Worm (Caenorhabditis elegans) whole organism, L2 larva: ENCODE measurements around the gene C15H11.13.

ENCODE experiments used
- C34F6.9 ChIP-seq: fragments of 150-350 bp; optimal IDR thresholded peaks from 2 replicates; lab custom pipeline; 2014; ENCODE audit warnings: missing biosample characterization, missing genetic modification characterization
- F13H6.1 ChIP-seq: sonication (generic microtip); optimal IDR thresholded peaks from 2 replicates; lab custom pipeline; 2016; ENCODE audit warnings: missing genetic modification characterization, missing compliant biosample characterization
- Y55F3AM.14 ChIP-seq: fragments of 200-800 bp; sonication (Bioruptor generic); optimal IDR thresholded peaks from 2 replicates; lab custom pipeline; 2018; ENCODE audit warnings: mild to moderate bottlenecking, missing genetic modification characterization, missing compliant biosample characterization
- ZK546.5 ChIP-seq: sonication (generic microtip); optimal IDR thresholded peaks from 2 replicates; lab custom pipeline; 2017; ENCODE audit warnings: missing biosample characterization, missing genetic modification characterization
- alr-1 ChIP-seq: fragments of 150-350 bp; optimal IDR thresholded peaks from 2 replicates; lab custom pipeline; 2014; ENCODE audit warnings: missing biosample characterization, missing genetic modification characterization
- aly-2 ChIP-seq: fragments of 150-350 bp; optimal IDR thresholded peaks from 2 replicates; lab custom pipeline; 2014; ENCODE audit warnings: missing biosample characterization, missing genetic modification characterization
- ama-1 ChIP-seq: fragments of 150-350 bp; optimal IDR thresholded peaks from 2 replicates; lab custom pipeline; 2018; ENCODE audit warnings: inconsistent platforms
- blmp-1 ChIP-seq: sonication (generic microtip); optimal IDR thresholded peaks from 2 replicates; lab custom pipeline; 2017; ENCODE audit warnings: missing genetic modification characterization, mild to moderate bottlenecking, missing compliant biosample characterization, antibody characterized with exemption, moderate library complexity; ENCODE audit not compliant: insufficient read depth
- ceh-16 ChIP-seq: fragments of 150-350 bp; optimal IDR thresholded peaks from 2 replicates; lab custom pipeline; 2014; ENCODE audit warnings: missing biosample characterization, missing genetic modification characterization
- ceh-82 ChIP-seq: fragments of 150-350 bp; optimal IDR thresholded peaks from 2 replicates; lab custom pipeline; 2014; ENCODE audit warnings: missing biosample characterization, missing genetic modification characterization
- crh-2 ChIP-seq: sonication (generic microtip); optimal IDR thresholded peaks from 2 replicates; lab custom pipeline; 2017; ENCODE audit warnings: missing biosample characterization, missing genetic modification characterization
- egl-27 ChIP-seq: sonication (generic microtip); optimal IDR thresholded peaks from 3 replicates; lab custom pipeline; 2017; ENCODE audit warnings: missing biosample characterization, missing genetic modification reagents, missing genetic modification characterization
- elt-3 ChIP-seq: sonication (generic microtip); optimal IDR thresholded peaks from 2 replicates; lab custom pipeline; 2017; ENCODE audit warnings: missing biosample characterization, missing genetic modification characterization
- fos-1 ChIP-seq: fragments of 150-350 bp; optimal IDR thresholded peaks from 2 replicates; lab custom pipeline; 2014; ENCODE audit warnings: missing biosample characterization, missing genetic modification characterization
- lin-11 ChIP-seq: fragments of 150-350 bp; sonication (generic microtip); optimal IDR thresholded peaks from 2 replicates; lab custom pipeline; 2014; ENCODE audit warnings: missing biosample characterization, missing genetic modification characterization, inconsistent platforms, mixed read lengths
- lin-13 ChIP-seq: fragments of 150-350 bp; optimal IDR thresholded peaks from 2 replicates; lab custom pipeline; 2014; ENCODE audit warnings: missing biosample characterization, missing genetic modification reagents, missing genetic modification characterization
- lin-39 ChIP-seq: fragments of 150-350 bp; optimal IDR thresholded peaks from 2 replicates; lab custom pipeline; 2014; ENCODE audit warnings: missing biosample characterization, missing genetic modification reagents, missing genetic modification characterization
- lsy-2 ChIP-seq, 2 experiments: fragments of 150-350 bp in 1 of 2; sonication (generic microtip) in 1 of 2; optimal IDR thresholded peaks; 2 replicates each; lab custom pipeline; 2014 to 2017; ENCODE audit warnings: missing biosample characterization in 2 of 2, missing genetic modification characterization in 2 of 2
- mab-5 ChIP-seq: fragments of 150-350 bp; optimal IDR thresholded peaks from 2 replicates; lab custom pipeline; 2014; ENCODE audit warnings: missing biosample characterization, missing genetic modification characterization
- mdl-1 ChIP-seq, 2 experiments: fragments of 150-350 bp in 1 of 2; sonication (generic microtip) in 1 of 2; optimal IDR thresholded peaks; 2 replicates each; lab custom pipeline; 2017; ENCODE audit warnings: missing biosample characterization in 2 of 2, missing genetic modification characterization in 2 of 2
- nhr-10 ChIP-seq: sonication (generic microtip); optimal IDR thresholded peaks from 2 replicates; lab custom pipeline; 2017; ENCODE audit warnings: missing biosample characterization, missing genetic modification characterization
- nhr-11 ChIP-seq: fragments of 150-350 bp; optimal IDR thresholded peaks from 2 replicates; lab custom pipeline; 2014; ENCODE audit warnings: missing biosample characterization, missing genetic modification characterization
- nhr-129 ChIP-seq: fragments of 150-350 bp; optimal IDR thresholded peaks from 2 replicates; lab custom pipeline; 2014; ENCODE audit warnings: missing biosample characterization, missing genetic modification characterization
- nhr-21 ChIP-seq: fragments of 150-350 bp; optimal IDR thresholded peaks from 2 replicates; lab custom pipeline; 2014; ENCODE audit warnings: missing biosample characterization, missing genetic modification characterization
- nhr-237 ChIP-seq: fragments of 150-350 bp; optimal IDR thresholded peaks from 2 replicates; lab custom pipeline; 2014; ENCODE audit warnings: missing biosample characterization, missing genetic modification characterization
- nhr-25 ChIP-seq: fragments of 150-350 bp; sonication (generic microtip); optimal IDR thresholded peaks from 3 replicates; lab custom pipeline; 2014; ENCODE audit warnings: missing biosample characterization, missing genetic modification characterization
- nhr-6 ChIP-seq: fragments of 150-350 bp; optimal IDR thresholded peaks from 2 replicates; lab custom pipeline; 2014; ENCODE audit warnings: missing biosample characterization, missing genetic modification characterization
- nhr-77 ChIP-seq: fragments of 150-350 bp; optimal IDR thresholded peaks from 2 replicates; lab custom pipeline; 2014; ENCODE audit warnings: missing biosample characterization, missing genetic modification characterization
- peb-1 ChIP-seq: fragments of 150-350 bp; optimal IDR thresholded peaks from 2 replicates; lab custom pipeline; 2014; ENCODE audit warnings: missing biosample characterization, missing genetic modification characterization
- sem-4 ChIP-seq: fragments of 150-350 bp; optimal IDR thresholded peaks from 2 replicates; lab custom pipeline; 2014; ENCODE audit warnings: missing biosample characterization, missing genetic modification reagents, missing genetic modification characterization
- skn-1 ChIP-seq: sonication (generic microtip); optimal IDR thresholded peaks from 2 replicates; lab custom pipeline; 2017; ENCODE audit warnings: missing biosample characterization, missing genetic modification characterization
- sma-3 ChIP-seq: sonication (generic microtip); optimal IDR thresholded peaks from 2 replicates; lab custom pipeline; 2016; ENCODE audit warnings: missing genetic modification reagents, missing genetic modification characterization, missing compliant biosample characterization
- sma-9 ChIP-seq, 2 experiments: fragments of 150-350 bp in 1 of 2; sonication (generic microtip) in 1 of 2; optimal IDR thresholded peaks; 2 replicates each; lab custom pipeline; 2014 to 2016; ENCODE audit warnings: missing genetic modification characterization in 2 of 2, mild to moderate bottlenecking in 1 of 2, missing biosample characterization in 1 of 2, missing compliant biosample characterization in 1 of 2, missing genetic modification reagents in 1 of 2, moderate library complexity in 1 of 2
- snpc-4 ChIP-seq: fragments of 150-350 bp; optimal IDR thresholded peaks from 2 replicates; lab custom pipeline; 2014; ENCODE audit warnings: missing biosample characterization, missing genetic modification characterization
- unc-39 ChIP-seq: fragments of 150-350 bp; optimal IDR thresholded peaks from 2 replicates; lab custom pipeline; 2014; ENCODE audit warnings: missing biosample characterization, missing genetic modification characterization
- unc-55 ChIP-seq: fragments of 150-350 bp; sonication (generic microtip); optimal IDR thresholded peaks from 3 replicates; lab custom pipeline; 2014; ENCODE audit warnings: missing biosample characterization, missing genetic modification reagents, missing genetic modification characterization
- unc-62 ChIP-seq: fragments of 150-350 bp; optimal IDR thresholded peaks from 2 replicates; lab custom pipeline; 2014; ENCODE audit warnings: missing biosample characterization, missing genetic modification reagents, missing genetic modification characterization
- zag-1 ChIP-seq: fragments of 150-350 bp; optimal IDR thresholded peaks from 2 replicates; lab custom pipeline; 2014; ENCODE audit warnings: missing biosample characterization, missing genetic modification characterization
- ztf-1 ChIP-seq: fragments of 200-800 bp; sonication (Bioruptor generic); conservative IDR thresholded peaks from 2 replicates; pipeline ENCODE4 v1.3.6; 2022; ENCODE audit warnings: missing genetic modification characterization, missing compliant biosample characterization
- ztf-11 ChIP-seq: sonication (generic microtip); optimal IDR thresholded peaks from 2 replicates; lab custom pipeline; 2017; ENCODE audit warnings: missing biosample characterization, missing genetic modification characterization
- ztf-4 ChIP-seq: fragments of 150-350 bp; optimal IDR thresholded peaks from 2 replicates; lab custom pipeline; 2014; ENCODE audit warnings: missing biosample characterization, missing genetic modification characterization

The C15H11.13 gene

DNA sequence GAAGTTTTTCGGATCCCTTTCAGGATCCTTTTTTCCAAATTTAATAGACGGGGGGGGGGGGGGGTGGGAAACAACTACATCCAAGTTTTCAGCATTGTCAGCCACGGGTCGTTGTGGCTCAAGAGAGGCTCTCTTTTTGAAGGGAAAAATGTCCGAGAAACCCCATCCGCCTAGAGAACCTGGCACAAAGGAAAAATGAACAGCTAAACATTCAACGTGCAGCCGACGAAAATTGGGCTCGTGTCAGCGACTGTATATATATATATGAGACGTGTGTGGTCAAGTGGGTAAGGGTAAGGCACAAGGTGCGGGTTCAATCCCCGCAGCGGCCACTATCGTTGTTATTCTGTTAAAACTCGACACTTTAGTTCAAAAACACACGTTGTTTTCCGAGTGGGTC lies 36.3 kb upstream of the C15H11.13 start, which contains the start of gene Y49A3A.4:
Y49A3A.4 (minus strand) TSS at position 314 of the 400 bp plus-strand sequence.
- no peak for TF ChIP-seq ZK546.5
- peak; percentile 89 for TF ChIP-seq snpc-4 (tag; lab: Kevin White, UChicago)

ce11 chrV:14361973-14362372 lies 32.9 kb upstream of the C15H11.13 start:
- TF ChIP-seq zag-1 (tag; lab: Kevin White, UChicago) (no peak), nhr-237 (tag; lab: Kevin White, UChicago) (no peak), ztf-11 (tag; lab: Kevin White, UChicago) (no peak), skn-1 (tag; lab: Kevin White, UChicago) (no peak), ZK546.5 (no peak), lin-11 (tag; lab: Kevin White, UChicago) (no peak), nhr-25 (no peak), nhr-10 (tag; lab: Kevin White, UChicago) (no peak), snpc-4 (tag; lab: Kevin White, UChicago) (no peak)

ce11 chrV:14364586-14365248 lies 30.1 kb upstream of the C15H11.13 start:
- TF ChIP-seq blmp-1 (tag; lab: Kevin White, UChicago) (peak; percentile 64), lin-11 (tag; lab: Kevin White, UChicago) (no peak), nhr-77 (tag; lab: Kevin White, UChicago) (no peak), nhr-237 (tag; lab: Kevin White, UChicago) (no peak), nhr-10 (tag; lab: Kevin White, UChicago) (no peak), mdl-1 (tag; optimal IDR thresholded peaks at IDR 0.05; lab: Kevin White, UChicago) (no peak), C34F6.9 (no peak), sem-4 (tag; lab: Kevin White, UChicago) (peak; percentile 6), ama-1 (lab: Kevin White, UChicago) (no peak), ZK546.5 (no peak), sma-3 (GFP tag; lab: Kevin White, UChicago) (no peak), egl-27 (tag; lab: Kevin White, UChicago) (no peak), nhr-11 (tag; lab: Kevin White, UChicago) (no peak), nhr-6 (tag; lab: Kevin White, UChicago) (no peak), fos-1 (peak; percentile 12), elt-3 (tag; lab: Kevin White, UChicago) (no peak), ceh-82 (no peak), snpc-4 (tag; lab: Kevin White, UChicago) (no peak), lsy-2 (tag; optimal IDR thresholded peaks at IDR 0.05; lab: Kevin White, UChicago) (peak in 1 of 2 experiments; percentile 74), peb-1 (tag; lab: Kevin White, UChicago) (no peak)

ce11 chrV:14366487-14366962 lies 28.3 kb upstream of the C15H11.13 start:
- peak; percentile 69 for TF ChIP-seq peb-1 (tag; lab: Kevin White, UChicago)
- TF ChIP-seq skn-1 (tag; lab: Kevin White, UChicago): no peak
- no peak for TF ChIP-seq ZK546.5
- no peak for TF ChIP-seq ceh-16 (tag; lab: Kevin White, UChicago)
- TF ChIP-seq alr-1 (tag; lab: Kevin White, UChicago): no peak
- TF ChIP-seq mab-5: no peak
- no peak for TF ChIP-seq lin-39 (tag; lab: Kevin White, UChicago)
- TF ChIP-seq unc-55 (GFP tag; lab: Kevin White, UChicago): peak; percentile 88
- TF ChIP-seq sma-3 (GFP tag; lab: Kevin White, UChicago): peak; percentile 46
- peak; percentile 39 to 59 for TF ChIP-seq mdl-1 (tag; optimal IDR thresholded peaks at IDR 0.05; lab: Kevin White, UChicago)
- peak; percentile 72 for TF ChIP-seq unc-62 (GFP tag; lab: Kevin White, UChicago)
- TF ChIP-seq unc-39: no peak
- no peak for TF ChIP-seq ztf-4 (tag; lab: Kevin White, UChicago)
- TF ChIP-seq zag-1 (tag; lab: Kevin White, UChicago): peak; percentile 82
- TF ChIP-seq blmp-1 (tag; lab: Kevin White, UChicago): peak; percentile 46
- peak; percentile 55 for TF ChIP-seq egl-27 (tag; lab: Kevin White, UChicago)
- TF ChIP-seq fos-1: peak; percentile 76
- peak; percentile 86 for TF ChIP-seq F13H6.1 (tag; lab: Kevin White, UChicago)
- peak; percentile 87 for TF ChIP-seq Y55F3AM.14
- peak; percentile 57 for TF ChIP-seq lin-13
- peak in 1 of 2 experiments; percentile 78 for TF ChIP-seq lsy-2 (tag; optimal IDR thresholded peaks at IDR 0.05; lab: Kevin White, UChicago)
- TF ChIP-seq sem-4 (tag; lab: Kevin White, UChicago): peak; percentile 69
- peak; percentile 85 for TF ChIP-seq nhr-21 (tag; lab: Kevin White, UChicago)
- peak; percentile 34 for TF ChIP-seq ceh-82
- no peak for TF ChIP-seq nhr-25
- TF ChIP-seq nhr-11 (tag; lab: Kevin White, UChicago): no peak
- TF ChIP-seq sma-9 (GFP tag; optimal IDR thresholded peaks at IDR 0.05; lab: Kevin White, UChicago): peak; percentile 89
- no peak for TF ChIP-seq sma-9 (tag; optimal IDR thresholded peaks at IDR 0.05; lab: Kevin White, UChicago)
- peak; percentile 52 for TF ChIP-seq C34F6.9
- TF ChIP-seq ztf-1 (GFP tag; lab: Robert Waterston, UW): no peak
- no peak for TF ChIP-seq nhr-10 (tag; lab: Kevin White, UChicago)
- no peak for TF ChIP-seq nhr-129 (tag; lab: Kevin White, UChicago)
- TF ChIP-seq crh-2 (tag; lab: Kevin White, UChicago): peak; percentile 44
- TF ChIP-seq aly-2 (tag; lab: Kevin White, UChicago): no peak
- peak; percentile 8 for TF ChIP-seq snpc-4 (tag; lab: Kevin White, UChicago)
- TF ChIP-seq nhr-77 (tag; lab: Kevin White, UChicago): peak; percentile 58
- peak; percentile 33 for TF ChIP-seq lin-11 (tag; lab: Kevin White, UChicago)
